Fruit fly (Drosophila melanogaster) whole organism, prepupa: ENCODE measurements around the gene Acsf3.

Source experiments
- Blimp-1 ChIP-seq: fragments of 200-800 bp; sonication (Bioruptor generic); optimal IDR thresholded peaks from 3 replicates; lab custom pipeline; 2017; ENCODE audit warnings: missing biosample characterization, missing genetic modification characterization, mild to moderate bottlenecking, moderate library complexity, missing genetic modification reagents
- CG10631 ChIP-seq: fragments of 200-800 bp; sonication (Bioruptor generic); optimal IDR thresholded peaks from 2 replicates; lab custom pipeline; 2016; ENCODE audit warnings: missing biosample characterization, missing genetic modification characterization
- CG11294 ChIP-seq: fragments of 200-800 bp; sonication (Bioruptor generic); IDR thresholded peaks from 2 replicates; pipeline ENCODE4 v1.3.6; 2022; ENCODE audit warnings: missing biosample characterization, missing genetic modification characterization
- CG11762 ChIP-seq: fragments of 200-800 bp; sonication (Bioruptor generic); optimal IDR thresholded peaks from 3 replicates; lab custom pipeline; 2016; ENCODE audit warnings: missing biosample characterization, missing genetic modification characterization; ENCODE audit not compliant: insufficient read depth
- CG11902 ChIP-seq: fragments of 200-800 bp; sonication (Bioruptor generic); optimal IDR thresholded peaks from 3 replicates; lab custom pipeline; 2016; ENCODE audit warnings: missing biosample characterization, missing genetic modification characterization
- CG15336 ChIP-seq: fragments of 200-800 bp; sonication (Bioruptor generic); IDR thresholded peaks from 2 replicates; pipeline ENCODE4 v1.3.6; 2022; ENCODE audit warnings: missing biosample characterization, missing genetic modification characterization
- CG1621 ChIP-seq: fragments of 200-800 bp; sonication (Bioruptor generic); optimal IDR thresholded peaks from 3 replicates; lab custom pipeline; 2018; ENCODE audit warnings: missing biosample characterization, mild to moderate bottlenecking, missing genetic modification characterization
- CG32006 ChIP-seq: fragments of 200-800 bp; sonication (Bioruptor generic); optimal IDR thresholded peaks from 3 replicates; lab custom pipeline; 2017; ENCODE audit warnings: missing biosample characterization, mild to moderate bottlenecking, missing genetic modification characterization
- CG34406 ChIP-seq: fragments of 200-800 bp; sonication (Bioruptor generic); optimal IDR thresholded peaks from 3 replicates; lab custom pipeline; 2016; ENCODE audit warnings: missing biosample characterization, missing genetic modification characterization
- CG3919 ChIP-seq: fragments of 200-800 bp; sonication (Bioruptor generic); optimal IDR thresholded peaks from 3 replicates; lab custom pipeline; 2016; ENCODE audit warnings: missing biosample characterization, missing genetic modification characterization
- CG6163 ChIP-seq: fragments of 200-800 bp; sonication (Bioruptor generic); IDR thresholded peaks from 3 replicates; pipeline ENCODE4 v1.3.6; 2022; ENCODE audit warnings: missing biosample characterization, missing genetic modification characterization
- CG6276 ChIP-seq: fragments of 200-800 bp; sonication (Bioruptor generic); optimal IDR thresholded peaks from 2 replicates; lab custom pipeline; 2017; ENCODE audit warnings: missing biosample characterization, mild to moderate bottlenecking, missing genetic modification characterization
- CG6792 ChIP-seq: fragments of 200-800 bp; sonication (Bioruptor generic); optimal IDR thresholded peaks from 3 replicates; lab custom pipeline; 2016; ENCODE audit warnings: missing biosample characterization, missing genetic modification characterization
- CG6808 ChIP-seq: fragments of 200-800 bp; sonication (Bioruptor generic); optimal IDR thresholded peaks from 3 replicates; lab custom pipeline; 2017; ENCODE audit warnings: missing biosample characterization, missing genetic modification characterization, mild to moderate bottlenecking, moderate library complexity, missing genetic modification reagents
- CG6854 ChIP-seq: fragments of 200-800 bp; sonication (Bioruptor generic); optimal IDR thresholded peaks from 2 replicates; lab custom pipeline; 2017; ENCODE audit warnings: missing biosample characterization, mild to moderate bottlenecking, missing genetic modification characterization
- CG8119 ChIP-seq: fragments of 200-800 bp; sonication (Bioruptor generic); IDR thresholded peaks from 3 replicates; pipeline ENCODE4 v1.3.6; 2022; ENCODE audit warnings: missing biosample characterization, missing genetic modification characterization
- CG8632 ChIP-seq: fragments of 200-800 bp; sonication (Bioruptor generic); optimal IDR thresholded peaks from 3 replicates; lab custom pipeline; 2016; ENCODE audit warnings: missing biosample characterization, missing genetic modification characterization
- CG9139 ChIP-seq: fragments of 200-800 bp; sonication (Bioruptor generic); optimal IDR thresholded peaks from 3 replicates; lab custom pipeline; 2017; ENCODE audit warnings: missing biosample characterization, mild to moderate bottlenecking, missing genetic modification characterization
- Eip93F ChIP-seq: fragments of 200-800 bp; sonication (Bioruptor generic); optimal IDR thresholded peaks from 2 replicates; lab custom pipeline; 2016; ENCODE audit warnings: missing biosample characterization, mild to moderate bottlenecking, missing genetic modification characterization
- Ets96B ChIP-seq: fragments of 200-800 bp; optimal IDR thresholded peaks from 2 replicates; lab custom pipeline; 2019; ENCODE audit warnings: missing biosample characterization, mild to moderate bottlenecking, missing genetic modification characterization, moderate library complexity
- Gug ChIP-seq: fragments of 200-800 bp; sonication (Bioruptor generic); IDR thresholded peaks from 2 replicates; pipeline ENCODE4 v1.3.6; 2022; ENCODE audit warnings: missing biosample characterization, missing genetic modification characterization
- Hr38 ChIP-seq: sonication (Bioruptor generic); optimal IDR thresholded peaks from 2 replicates; lab custom pipeline; 2016; ENCODE audit warnings: missing biosample characterization, missing genetic modification characterization
- Hr39 ChIP-seq: fragments of 200-800 bp; sonication (Bioruptor generic); optimal IDR thresholded peaks from 2 replicates; lab custom pipeline; 2016; ENCODE audit warnings: missing biosample characterization, missing genetic modification characterization
- Hr4 ChIP-seq: fragments of 200-800 bp; sonication (Bioruptor generic); optimal IDR thresholded peaks from 3 replicates; lab custom pipeline; 2016; ENCODE audit warnings: missing biosample characterization, missing genetic modification characterization
- Lpt ChIP-seq: fragments of 200-800 bp; sonication (Bioruptor generic); optimal IDR thresholded peaks from 3 replicates; lab custom pipeline; 2016; ENCODE audit warnings: missing biosample characterization, missing genetic modification characterization
- Met ChIP-seq: fragments of 200-800 bp; sonication (Bioruptor generic); optimal IDR thresholded peaks from 3 replicates; lab custom pipeline; 2016; ENCODE audit warnings: missing biosample characterization, missing genetic modification characterization
- Smox ChIP-seq: fragments of 200-800 bp; sonication (Bioruptor generic); optimal IDR thresholded peaks from 3 replicates; lab custom pipeline; 2016; ENCODE audit warnings: missing biosample characterization, missing genetic modification characterization
- Sox102F ChIP-seq: fragments of 200-800 bp; sonication (Bioruptor generic); optimal IDR thresholded peaks from 2 replicates; lab custom pipeline; 2016; ENCODE audit warnings: missing biosample characterization, mild to moderate bottlenecking, missing genetic modification characterization
- Sox15 ChIP-seq: fragments of 200-800 bp; sonication (Bioruptor generic); optimal IDR thresholded peaks from 3 replicates; lab custom pipeline; 2016; ENCODE audit warnings: missing biosample characterization, missing genetic modification characterization
- achi ChIP-seq: fragments of 200-800 bp; sonication (Bioruptor generic); optimal IDR thresholded peaks from 3 replicates; lab custom pipeline; 2016; ENCODE audit warnings: missing biosample characterization, missing genetic modification characterization
- cyc ChIP-seq: fragments of 200-800 bp; sonication (Bioruptor generic); optimal IDR thresholded peaks from 3 replicates; lab custom pipeline; 2016; ENCODE audit warnings: missing biosample characterization, missing genetic modification characterization
- dsx ChIP-seq: fragments of 200-800 bp; optimal IDR thresholded peaks from 3 replicates; lab custom pipeline; 2019; ENCODE audit warnings: missing biosample characterization, mild to moderate bottlenecking, missing genetic modification characterization, moderate library complexity; ENCODE audit not compliant: poor library complexity, severe bottlenecking
- eg ChIP-seq: fragments of 200-800 bp; sonication (Bioruptor generic); IDR thresholded peaks from 3 replicates; pipeline ENCODE4 v1.3.6; 2022; ENCODE audit warnings: missing biosample characterization, missing genetic modification characterization
- esn ChIP-seq: fragments of 200-800 bp; sonication (Bioruptor generic); optimal IDR thresholded peaks from 2 replicates; lab custom pipeline; 2016; ENCODE audit warnings: missing biosample characterization, mild to moderate bottlenecking, missing genetic modification characterization, moderate library complexity
- fd85E ChIP-seq: fragments of 200-800 bp; sonication (Bioruptor generic); optimal IDR thresholded peaks from 3 replicates; lab custom pipeline; 2016; ENCODE audit warnings: missing biosample characterization, missing genetic modification characterization
- lz ChIP-seq: fragments of 200-800 bp; sonication (Bioruptor generic); optimal IDR thresholded peaks from 3 replicates; lab custom pipeline; 2016; ENCODE audit warnings: missing biosample characterization, missing genetic modification characterization
- pdm3 ChIP-seq: fragments of 200-800 bp; sonication (Bioruptor generic); optimal IDR thresholded peaks from 3 replicates; lab custom pipeline; 2016; ENCODE audit warnings: missing biosample characterization, missing genetic modification characterization
- salr ChIP-seq, 2 experiments: fragments of 200-800 bp; sonication (Bioruptor generic); optimal IDR thresholded peaks; 3 replicates each; lab custom pipeline; 2016 to 2018; ENCODE audit warnings: missing biosample characterization in 2 of 2, missing genetic modification characterization in 2 of 2, mild to moderate bottlenecking in 1 of 2
- spab ChIP-seq: fragments of 200-800 bp; sonication (Bioruptor generic); optimal IDR thresholded peaks from 2 replicates; lab custom pipeline; 2017; ENCODE audit warnings: missing biosample characterization, mild to moderate bottlenecking, missing genetic modification characterization, missing genetic modification reagents
- ss ChIP-seq, 2 experiments: fragments of 200-800 bp; sonication (Bioruptor generic); optimal IDR thresholded peaks; 2 replicates in 1 of 2; 3 replicates in 1 of 2; lab custom pipeline; 2017 to 2018; ENCODE audit warnings: mild to moderate bottlenecking in 2 of 2, missing biosample characterization in 2 of 2, missing genetic modification characterization in 2 of 2, moderate library complexity in 1 of 2

The Acsf3 gene

dm6 chrX:7328746-7329145, at the start of gene Acsf3:
TSS of gene Acsf3 (plus strand) at chrX:7329046.
- TF ChIP-seq salr (GFP tag; optimal IDR thresholded peaks at IDR 0.05; lab: Kevin White, UChicago), result no peak
- no peak for TF ChIP-seq achi (GFP tag; lab: Kevin White, UChicago)
- TF ChIP-seq Eip93F (GFP tag; lab: Kevin White, UChicago), result no peak
- no peak for TF ChIP-seq CG8632 (GFP tag; lab: Kevin White, UChicago)
- TF ChIP-seq Hr38 (GFP tag; lab: Kevin White, UChicago), result no peak
- TF ChIP-seq esn (GFP tag; lab: Kevin White, UChicago), result no peak
- no peak for TF ChIP-seq CG6163 (GFP tag; lab: Robert Waterston, UW)
- TF ChIP-seq CG11294 (GFP tag; lab: Robert Waterston, UW), result no peak
- TF ChIP-seq CG10631, result no peak
- no peak for TF ChIP-seq Smox (GFP tag; lab: Kevin White, UChicago)
- TF ChIP-seq CG11902 (GFP tag; lab: Kevin White, UChicago), result no peak
- no peak for TF ChIP-seq Hr4
- no peak for TF ChIP-seq Ets96B (tag; lab: Kevin White, UChicago)
- no peak for TF ChIP-seq CG34406 (GFP tag; lab: Kevin White, UChicago)
- TF ChIP-seq cyc, result no peak
- TF ChIP-seq ss (GFP tag; optimal IDR thresholded peaks at IDR 0.05; lab: Kevin White, UChicago), result no peak
- TF ChIP-seq CG1621, result no peak
- no peak for TF ChIP-seq CG15336 (GFP tag; lab: Robert Waterston, UW)
- TF ChIP-seq, all 60 proteins: peak for 0

DNA sequence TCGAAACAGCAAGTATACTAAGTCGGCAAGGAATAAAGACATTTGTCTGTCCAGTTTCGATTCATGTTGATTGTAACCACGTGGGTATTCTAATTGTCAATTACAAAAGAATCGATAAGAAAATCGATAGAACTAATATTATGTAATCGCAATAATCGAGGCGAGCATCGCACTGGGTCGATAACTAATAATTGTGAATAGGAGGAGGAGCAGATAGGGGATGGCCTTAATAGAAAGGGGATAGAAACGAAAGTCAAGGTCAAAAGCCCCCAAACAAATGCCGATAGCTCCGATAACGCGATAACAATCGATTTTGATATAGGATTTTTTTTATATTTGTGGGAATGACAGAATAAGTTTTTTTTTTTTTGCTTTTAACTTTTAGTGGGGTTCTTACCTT, 43.9 kb upstream of the Acsf3 start:
- no peak for TF ChIP-seq Ets96B (tag; lab: Kevin White, UChicago)
- TF ChIP-seq CG6276, result no peak
- TF ChIP-seq Hr4, result no peak
- TF ChIP-seq spab (GFP tag; lab: Kevin White, UChicago), result no peak
- TF ChIP-seq eg (GFP tag; lab: Robert Waterston, UW), result no peak
- no peak for TF ChIP-seq Eip93F (GFP tag; lab: Kevin White, UChicago)
- no peak for TF ChIP-seq dsx (GFP tag; lab: Kevin White, UChicago)
- TF ChIP-seq CG9139 (GFP tag; lab: Kevin White, UChicago), result no peak
- no peak for TF ChIP-seq achi (GFP tag; lab: Kevin White, UChicago)
- TF ChIP-seq, all 60 proteins: peak for 0

DNA sequence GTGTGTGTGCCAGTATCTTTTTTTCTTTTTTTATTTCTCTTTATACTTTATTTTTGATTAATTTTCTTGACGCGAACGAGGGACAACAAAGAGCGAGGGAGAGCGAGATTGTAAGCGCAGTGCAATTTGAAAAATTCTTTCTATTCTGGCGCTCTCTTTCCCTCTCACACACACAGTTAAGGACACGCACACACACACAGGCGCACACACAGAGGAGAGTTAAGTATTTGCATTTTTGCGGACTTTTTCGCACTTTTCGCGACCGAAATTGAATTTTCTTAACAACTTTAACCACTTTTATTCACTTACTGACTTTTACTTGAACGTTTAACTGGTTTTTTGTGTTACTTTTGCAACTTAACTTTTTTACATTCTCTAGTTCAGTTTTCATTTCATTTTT, 43.4 kb upstream of the Acsf3 start:
- TF ChIP-seq CG6163 (GFP tag; lab: Robert Waterston, UW) (no peak), CG8119 (GFP tag; lab: Robert Waterston, UW) (0 out of 3 replicates have a peak, but pooled peaks have one; percentile 12)

- TF ChIP-seq Gug (no peak; the same call in 1 of the 2 replicates), Hr39 (GFP tag; lab: Kevin White, UChicago) (peak; percentile 45), CG6808 (GFP tag; lab: Kevin White, UChicago) (no peak), CG6163 (GFP tag; lab: Robert Waterston, UW) (peak; percentile 36; the same call in 1 of the 3 replicates), CG34406 (GFP tag; lab: Kevin White, UChicago) (peak; percentile 19), CG15336 (GFP tag; lab: Robert Waterston, UW) (peak; percentile 14; the same call in 1 of the 2 replicates), CG8632 (GFP tag; lab: Kevin White, UChicago) (no peak), esn (GFP tag; lab: Kevin White, UChicago) (peak; percentile 35), Blimp-1 (GFP tag; lab: Kevin White, UChicago) (no peak), fd85E (no peak), Eip93F (GFP tag; lab: Kevin White, UChicago) (peak; percentile 29), CG10631 (peak; percentile 28), Ets96B (tag; lab: Kevin White, UChicago) (no peak), Sox15 (peak; percentile 12), ss (GFP tag; optimal IDR thresholded peaks at IDR 0.05; lab: Kevin White, UChicago) (no peak), Sox102F (GFP tag; lab: Kevin White, UChicago) (peak; percentile 27), Lpt (GFP tag; lab: Kevin White, UChicago) (no peak), CG6276 (peak; percentile 53), CG11902 (GFP tag; lab: Kevin White, UChicago) (peak; percentile 6), CG11762 (GFP tag; lab: Kevin White, UChicago) (no peak), CG32006 (GFP tag; lab: Kevin White, UChicago) (no peak), CG3919 (GFP tag; lab: Kevin White, UChicago) (no peak), CG6854 (GFP tag; lab: Kevin White, UChicago) (peak; percentile 56), Met (GFP tag; lab: Kevin White, UChicago) (peak; percentile 7), pdm3 (GFP tag; lab: Kevin White, UChicago) (peak; percentile 41), CG6792 (GFP tag; lab: Kevin White, UChicago) (no peak), achi (GFP tag; lab: Kevin White, UChicago) (no peak), lz (GFP tag; lab: Kevin White, UChicago) (peak; percentile 54)
These were observed 42.6 kb upstream of the Acsf3 start, which contains the start of gene CG2059 for dm6 chrX:7285995-7286985. TSS of gene CG2059 (plus strand) at chrX:7286358.
